Fruit fly (Drosophila melanogaster): Measurements from ENCODE around the gene boss.
A peak's percentile ranks its signal among the peaks of the same experiment; 100 is the strongest.

boss gene

dm6 chr3R:26004377-26005000 lies 42.7 kb downstream of the boss start:
- no peak for TF ChIP-seq CG7045 (GFP tag; optimal IDR thresholded peaks at IDR 0.05)
- peak; percentile 42 for TF ChIP-seq tj (GFP tag; optimal IDR thresholded peaks at IDR 0.05)

DNA sequence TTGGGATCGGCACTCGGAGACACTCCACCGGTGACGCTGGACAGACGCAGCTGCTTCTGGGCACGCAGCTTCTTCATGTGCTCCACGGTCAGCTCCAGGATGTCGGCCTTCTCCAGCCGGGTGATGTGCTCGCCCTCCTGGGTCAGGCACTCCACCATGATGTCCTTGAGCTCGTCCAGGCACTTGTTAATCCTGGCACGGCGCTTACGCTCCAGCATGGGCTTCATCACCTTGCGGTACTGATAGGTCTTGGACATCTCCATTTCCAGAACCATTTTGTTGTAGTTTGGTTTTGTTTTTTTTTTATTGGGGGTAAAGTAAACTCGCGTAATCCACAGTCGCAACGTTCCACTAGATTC lies 43.8 kb downstream of the boss start:
- TF ChIP-seq Hr96 (GFP tag; optimal IDR thresholded peaks at IDR 0.05) (no peak), CG12768 (GFP tag; optimal IDR thresholded peaks at IDR 0.05) (no peak), cnc (optimal IDR thresholded peaks at IDR 0.05) (no peak), cic (GFP tag; optimal IDR thresholded peaks at IDR 0.05) (no peak), tj (GFP tag; optimal IDR thresholded peaks at IDR 0.05) (no peak), CG11617 (GFP tag; optimal IDR thresholded peaks at IDR 0.05) (no peak), CG7045 (GFP tag; optimal IDR thresholded peaks at IDR 0.05) (no peak), ovo (GFP tag; optimal IDR thresholded peaks at IDR 0.05) (no peak)

dm6 chr3R:26005978-26006934 lies 44.5 kb downstream of the boss start:
- no peak for TF ChIP-seq CG7101 (tag; optimal IDR thresholded peaks at IDR 0.05)
- peak; percentile 46 for TF ChIP-seq CG12768 (GFP tag; optimal IDR thresholded peaks at IDR 0.05)
- peak; percentile 31 for TF ChIP-seq Mnt (GFP tag; optimal IDR thresholded peaks at IDR 0.05)
- no peak for TF ChIP-seq CG5204 (GFP tag; optimal IDR thresholded peaks at IDR 0.05)
- peak; percentile 79 for TF ChIP-seq tj (GFP tag; optimal IDR thresholded peaks at IDR 0.05)
- no peak for TF ChIP-seq Clk (GFP tag; optimal IDR thresholded peaks at IDR 0.05)

dm6 chr3R:26007298-26007697 lies 45.5 kb downstream of the boss start:
- TF ChIP-seq CG5204 (GFP tag; optimal IDR thresholded peaks at IDR 0.05) (no peak), Hr96 (GFP tag; optimal IDR thresholded peaks at IDR 0.05) (no peak), CG7045 (GFP tag; optimal IDR thresholded peaks at IDR 0.05) (no peak), cnc (optimal IDR thresholded peaks at IDR 0.05) (no peak), CG7101 (tag; optimal IDR thresholded peaks at IDR 0.05) (no peak), kay (GFP tag; ENCODE audit: borderline replicate concordance) (no peak), CG1620 (GFP tag; optimal IDR thresholded peaks at IDR 0.05) (no peak), bab1 (GFP tag; optimal IDR thresholded peaks at IDR 0.05) (no peak), CG11617 (GFP tag; optimal IDR thresholded peaks at IDR 0.05) (no peak), pad (GFP tag; optimal IDR thresholded peaks at IDR 0.05) (no peak)

dm6 chr3R:26007964-26008868 lies 46.4 kb downstream of the boss start:
- TF ChIP-seq CG7101 (tag; optimal IDR thresholded peaks at IDR 0.05) = no peak
- TF ChIP-seq kay (GFP tag; ENCODE audit: borderline replicate concordance) = no peak
- no peak for TF ChIP-seq Clk (GFP tag; optimal IDR thresholded peaks at IDR 0.05)
- no peak for TF ChIP-seq Mnt (GFP tag; optimal IDR thresholded peaks at IDR 0.05)
- no peak for TF ChIP-seq CG7045 (GFP tag; optimal IDR thresholded peaks at IDR 0.05)
- peak; percentile 100 for TF ChIP-seq tj (GFP tag; optimal IDR thresholded peaks at IDR 0.05)
- peak; percentile 3 for TF ChIP-seq ovo (GFP tag; optimal IDR thresholded peaks at IDR 0.05)
- no peak for TF ChIP-seq cnc (optimal IDR thresholded peaks at IDR 0.05)
- TF ChIP-seq Hr96 (GFP tag; optimal IDR thresholded peaks at IDR 0.05) = no peak
- no peak for TF ChIP-seq CG14711 (tag; optimal IDR thresholded peaks at IDR 0.05)
- TF ChIP-seq cic (GFP tag; optimal IDR thresholded peaks at IDR 0.05) = peak; percentile 21
- no peak for TF ChIP-seq CG5204 (GFP tag; optimal IDR thresholded peaks at IDR 0.05)
- TF ChIP-seq toe (GFP tag; optimal IDR thresholded peaks at IDR 0.05) = no peak
- TF ChIP-seq bab1 (GFP tag; optimal IDR thresholded peaks at IDR 0.05) = no peak
- TF ChIP-seq CG1620 (GFP tag; optimal IDR thresholded peaks at IDR 0.05) = no peak
- peak; percentile 82 for TF ChIP-seq pad (GFP tag; optimal IDR thresholded peaks at IDR 0.05)
- no peak for TF ChIP-seq CG33017 (tag; optimal IDR thresholded peaks at IDR 0.05)
- TF ChIP-seq CG12768 (GFP tag; optimal IDR thresholded peaks at IDR 0.05) = peak; percentile 76
- TF ChIP-seq Crg-1 (GFP tag; optimal IDR thresholded peaks at IDR 0.05) = no peak

DNA sequence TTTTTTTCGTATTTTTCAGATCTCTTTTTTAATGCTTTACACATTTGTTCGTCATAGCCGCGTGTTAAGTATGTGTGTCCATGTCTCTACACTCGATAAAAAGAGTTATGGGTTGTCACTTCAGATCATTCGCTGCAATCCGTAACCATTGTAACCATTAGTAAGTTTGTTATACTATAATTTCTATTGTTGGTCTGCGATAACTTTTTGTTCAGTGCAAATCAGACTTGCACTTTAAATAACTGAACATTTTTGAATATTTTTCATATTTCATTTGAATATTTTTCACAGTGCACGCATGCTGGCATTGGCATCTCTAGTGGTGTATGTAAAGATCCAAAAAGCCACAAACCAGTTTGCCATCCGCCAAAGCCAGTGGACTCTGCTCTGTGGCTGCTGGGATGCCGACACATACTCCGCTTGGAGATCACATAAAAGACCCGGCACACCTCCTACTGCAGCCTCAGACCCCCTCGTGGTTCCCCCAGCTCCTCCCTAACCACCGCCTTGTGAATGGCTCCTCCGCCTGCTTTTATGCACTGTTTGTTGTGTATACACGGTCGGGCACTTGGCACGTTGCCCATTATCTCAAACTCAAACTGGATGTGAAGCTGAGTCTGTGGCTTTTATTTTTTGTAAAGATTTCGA lies 47.2 kb downstream of the boss start:
- no peak for TF ChIP-seq CG1620 (GFP tag; optimal IDR thresholded peaks at IDR 0.05)

Measured in whole organism, adult.